Fruit fly (Drosophila melanogaster) S2 (cell line): Measurements from ENCODE around the gene CG17199.

ENCODE experiments used
- CG8478 ChIP-seq: fragments of >200 bp; optimal IDR thresholded peaks from 2 replicates; lab custom pipeline; 2018
- CTCF ChIP-seq, 2 experiments: fragments of >200 bp; optimal IDR thresholded peaks; 2 replicates each; lab custom pipeline; 2018

Gene CG17199

DNA sequence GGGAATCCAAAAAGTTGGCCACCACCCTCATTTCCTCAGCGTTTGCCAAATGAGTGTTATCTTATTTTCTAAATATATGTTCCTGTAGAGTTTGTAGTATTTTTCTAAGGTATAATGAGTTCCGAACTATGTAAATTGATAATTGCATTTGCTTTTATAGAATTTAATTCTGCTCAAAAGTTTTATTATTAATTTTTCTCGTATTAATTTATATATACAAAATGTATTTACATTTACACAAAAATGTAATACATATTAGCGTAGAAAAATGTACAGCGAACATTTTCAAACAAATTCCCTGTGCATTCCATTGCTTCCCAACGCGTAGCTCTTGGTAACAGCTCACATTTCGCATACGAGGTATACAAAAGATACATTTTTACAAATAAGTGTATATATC lies at the start of gene CG17199:
CG17199 (minus strand) TSS at position 101 of the 400 bp plus-strand sequence.
- TF ChIP-seq CG8478: no peak
- no peak for TF ChIP-seq CTCF (optimal IDR thresholded peaks at IDR 0.05; lab: Kevin White, UChicago)

DNA sequence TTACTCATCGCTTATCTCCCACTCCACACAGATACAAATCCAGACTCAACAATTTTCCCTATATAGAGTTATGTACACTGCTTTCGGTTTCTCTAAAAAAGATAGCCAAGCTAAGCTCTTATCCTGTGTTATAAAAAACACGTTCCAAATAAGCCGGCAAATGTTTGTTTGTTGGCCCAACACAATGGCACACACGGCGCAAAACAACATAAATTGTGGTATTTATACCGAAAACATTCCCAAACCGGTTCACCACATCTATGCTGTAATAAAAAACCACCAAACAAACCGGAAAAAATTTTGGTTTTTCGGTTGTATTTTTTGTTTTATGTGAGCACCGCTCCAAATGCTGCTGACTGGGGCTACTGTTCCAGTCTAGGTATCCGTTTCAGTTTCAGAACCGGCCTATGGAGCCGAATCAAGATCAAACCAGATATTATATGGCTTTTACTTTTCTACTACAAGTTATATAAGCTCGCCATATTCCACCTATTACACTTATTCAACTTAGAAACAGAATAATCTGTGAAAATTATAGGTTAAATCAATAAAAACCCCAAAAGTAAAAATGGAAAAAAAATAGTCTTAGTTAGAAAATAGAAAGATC lies 49.3 kb upstream of the CG17199 start:
- no peak for TF ChIP-seq CG8478
- TF ChIP-seq CTCF (optimal IDR thresholded peaks at IDR 0.05; lab: Kevin White, UChicago): no peak

DNA sequence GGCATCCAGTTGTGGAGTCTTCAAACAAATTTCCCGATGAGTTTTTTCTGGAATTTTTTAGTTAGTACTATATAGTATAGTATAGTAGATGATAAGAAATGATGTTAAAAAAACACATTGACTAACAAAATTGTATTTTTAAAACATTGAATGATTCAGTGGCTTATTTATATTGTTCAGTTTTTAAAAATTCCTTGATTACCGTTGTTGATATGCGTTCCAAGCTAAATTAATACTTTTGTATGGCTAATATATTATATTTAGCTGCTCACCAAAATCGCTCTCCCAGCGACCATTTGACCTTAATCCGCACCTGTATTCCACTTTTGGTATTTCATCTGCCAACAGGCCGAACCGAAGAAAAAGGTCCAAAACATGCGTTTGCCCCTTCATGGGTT lies 48.3 kb upstream of the CG17199 start:
- TF ChIP-seq CTCF (optimal IDR thresholded peaks at IDR 0.05; lab: Kevin White, UChicago): no peak
- TF ChIP-seq CG8478: no peak

DNA sequence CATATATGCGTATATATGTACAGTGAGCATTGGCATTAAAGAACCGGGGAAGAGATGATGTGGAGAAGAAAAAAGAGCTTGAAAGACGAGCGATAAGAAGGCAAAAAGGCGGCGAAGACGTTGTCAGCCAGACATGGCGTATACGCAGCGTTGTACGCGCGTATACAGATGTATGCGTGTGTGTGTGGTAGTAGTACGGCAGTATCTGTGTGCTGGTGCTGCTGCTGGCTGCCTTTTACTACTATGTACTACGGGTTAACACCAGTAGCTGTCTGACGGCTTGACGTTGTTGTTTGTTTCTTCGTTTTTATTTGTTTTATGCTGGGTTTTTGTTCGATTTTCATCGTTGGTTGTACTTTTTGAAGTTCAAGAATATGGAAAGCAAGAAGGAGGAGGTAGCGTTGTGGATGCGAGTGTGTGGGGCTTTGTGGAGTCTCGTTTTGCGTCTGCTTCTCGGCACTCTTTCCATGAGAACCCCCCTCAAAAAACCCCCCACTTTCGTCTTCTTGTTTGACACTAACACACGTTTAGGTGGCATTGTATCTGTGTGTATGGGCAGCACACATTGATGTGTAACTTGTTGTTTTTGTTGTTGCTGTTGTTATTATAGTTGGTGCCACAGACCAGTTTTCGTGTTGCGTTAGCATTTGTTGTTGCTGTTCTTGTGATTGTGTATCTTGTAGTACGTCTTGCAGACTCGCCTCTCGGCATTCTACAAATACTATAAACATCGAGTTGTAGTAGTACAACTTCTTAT lies 47.8 kb upstream of the CG17199 start:
- TF ChIP-seq CG8478 (no peak), CTCF (optimal IDR thresholded peaks at IDR 0.05; lab: Kevin White, UChicago) (no peak)

DNA sequence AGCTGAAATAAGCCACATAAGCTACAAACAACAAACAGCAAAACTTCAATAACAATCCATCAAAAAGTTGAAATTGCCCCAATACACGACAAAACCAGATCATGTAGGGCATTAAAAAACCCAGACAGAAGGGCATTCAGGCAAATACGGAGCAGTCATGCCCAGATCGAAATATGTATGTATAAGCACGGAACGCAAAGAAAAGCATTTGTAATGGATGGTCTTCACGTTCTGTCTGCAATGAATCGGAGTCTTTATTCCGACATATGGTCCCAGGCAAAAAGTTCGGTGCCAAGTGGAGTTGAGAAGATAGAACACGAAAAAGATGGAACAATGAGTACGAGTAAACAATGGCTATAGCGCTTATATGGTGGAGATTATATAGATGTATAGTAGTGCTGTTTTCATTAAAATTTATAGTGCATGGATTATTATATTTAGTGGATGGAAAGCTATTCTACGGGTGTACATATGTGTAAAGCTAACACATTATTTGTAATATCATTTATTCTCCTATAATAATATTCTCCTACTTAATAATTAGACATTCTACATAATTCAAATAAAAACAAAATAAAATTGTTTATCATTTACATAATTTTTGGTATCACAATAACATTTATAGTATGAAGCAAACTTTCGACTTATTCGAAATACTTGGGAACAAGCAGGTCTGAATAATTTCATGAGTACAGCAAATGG lies 46.8 kb upstream of the CG17199 start:
- TF ChIP-seq CTCF (optimal IDR thresholded peaks at IDR 0.05; lab: Kevin White, UChicago): no peak
- TF ChIP-seq CG8478: no peak

DNA sequence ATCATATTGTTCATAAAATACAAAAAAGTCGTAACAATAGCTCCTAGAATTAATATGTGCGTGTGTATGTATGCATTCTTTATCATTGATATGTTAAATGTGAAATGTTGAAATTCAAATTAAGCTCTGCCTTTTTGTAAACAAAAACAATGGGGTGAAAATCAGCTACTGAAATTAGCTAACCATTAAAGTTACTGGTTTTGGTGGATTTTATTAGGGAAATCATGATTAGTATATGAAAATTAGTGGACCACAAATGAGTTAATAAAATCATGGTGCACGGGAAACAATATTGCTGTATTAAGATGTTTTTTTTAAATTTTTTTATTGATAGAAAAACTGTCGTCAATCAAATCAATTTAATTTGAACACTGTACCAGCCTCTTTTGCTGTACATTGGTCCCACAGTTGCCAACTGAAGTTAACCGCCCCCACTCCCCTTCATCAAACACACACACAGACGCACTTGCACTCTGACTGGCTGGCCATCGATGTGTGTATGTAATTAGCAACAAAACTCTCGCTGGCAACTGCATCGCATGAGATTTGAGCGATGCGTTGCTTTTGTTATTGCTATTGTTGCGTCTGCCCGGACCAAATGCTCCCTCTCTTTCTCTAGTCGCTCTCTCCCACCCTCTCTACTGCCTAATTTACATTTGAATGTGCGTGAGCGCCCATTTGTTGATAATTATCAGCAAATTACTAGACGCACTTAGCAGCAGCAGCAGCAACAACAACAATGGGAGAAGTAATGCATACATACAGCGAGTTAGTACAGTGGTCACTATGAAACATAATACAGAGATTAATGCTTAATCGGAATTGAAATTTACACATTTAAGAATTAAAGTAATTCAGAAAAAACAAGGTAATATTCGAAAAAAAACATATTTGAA lies 44.9 kb upstream of the CG17199 start:
- TF ChIP-seq CG8478: no peak
- TF ChIP-seq CTCF (optimal IDR thresholded peaks at IDR 0.05; lab: Kevin White, UChicago): no peak

DNA sequence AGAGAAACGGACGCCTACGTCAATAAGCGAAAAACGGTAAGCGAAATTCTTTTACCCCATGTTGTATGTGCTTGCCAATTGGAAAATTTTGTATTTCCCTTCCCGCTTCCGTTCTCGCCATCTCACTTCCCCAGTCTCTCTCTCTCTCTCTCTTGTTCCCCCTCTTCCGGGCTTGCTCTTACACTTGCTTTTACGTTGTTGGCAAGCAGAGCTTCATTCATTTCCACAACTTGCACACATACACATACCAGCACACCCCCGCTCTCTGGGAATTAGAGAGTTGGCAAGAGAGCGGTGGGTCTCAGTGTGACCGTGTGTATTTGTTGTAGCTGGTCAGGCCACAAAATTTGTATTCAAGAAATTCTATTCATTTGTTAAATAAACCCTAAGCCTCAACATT lies 44.2 kb upstream of the CG17199 start:
- no peak for TF ChIP-seq CTCF (optimal IDR thresholded peaks at IDR 0.05; lab: Kevin White, UChicago)
- no peak for TF ChIP-seq CG8478

DNA sequence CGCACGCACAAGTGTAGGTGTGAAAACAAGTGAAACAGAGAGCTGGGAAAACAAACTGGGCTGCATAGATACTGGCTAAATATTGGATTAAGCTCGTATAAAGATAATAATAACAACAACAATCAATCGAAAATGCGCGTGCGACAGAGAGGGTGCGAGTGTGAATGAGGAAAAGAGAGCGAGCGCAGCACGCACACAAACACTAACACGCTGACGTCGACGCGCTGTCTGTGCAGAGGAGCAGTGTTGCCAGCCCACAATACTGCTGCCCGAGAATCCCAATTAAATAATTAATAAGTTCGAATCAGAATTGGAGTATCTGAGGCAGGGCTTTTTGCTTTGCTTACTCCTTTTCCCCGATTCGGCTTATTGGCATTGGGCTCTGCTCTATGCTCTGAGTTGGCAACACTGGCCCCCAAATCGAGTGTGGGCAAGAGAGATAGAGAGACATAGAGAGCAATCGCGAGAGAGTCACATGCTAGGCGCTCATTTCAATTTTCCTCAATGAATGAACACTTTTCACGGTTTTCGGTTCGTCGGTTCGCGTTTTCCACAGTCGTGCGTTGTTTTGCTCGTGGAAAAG lies 43.5 kb upstream of the CG17199 start:
- no peak for TF ChIP-seq CG8478
- TF ChIP-seq CTCF (optimal IDR thresholded peaks at IDR 0.05; lab: Kevin White, UChicago): no peak

DNA sequence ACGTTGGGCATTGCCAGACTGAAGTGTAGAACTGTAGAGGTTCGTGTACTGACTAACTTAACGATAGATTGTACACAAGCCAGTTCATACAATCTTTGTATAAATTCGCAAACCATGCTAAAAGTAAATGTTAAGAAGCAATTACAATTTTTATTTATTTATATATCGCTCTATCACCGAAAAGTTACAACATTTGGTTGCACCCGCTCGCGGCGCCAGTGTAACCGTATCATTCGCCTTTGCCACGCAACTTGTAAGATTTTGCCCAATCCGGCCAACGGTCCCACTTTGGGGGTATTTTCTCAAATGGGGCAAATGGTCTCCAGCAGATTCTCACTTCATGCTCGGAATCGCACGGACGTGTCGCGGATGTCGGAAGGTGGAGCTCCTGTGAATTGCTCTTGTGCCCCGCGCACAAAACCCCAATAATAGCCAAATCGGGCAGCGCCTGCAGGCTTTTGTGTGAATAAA lies 42.9 kb upstream of the CG17199 start, which contains the start of gene cic:
cic (plus strand) TSS at position 328 of the 471 bp plus-strand sequence.
- peak; percentile 36 to 47 for TF ChIP-seq CTCF (optimal IDR thresholded peaks at IDR 0.05; lab: Kevin White, UChicago)
- TF ChIP-seq CG8478: no peak

DNA sequence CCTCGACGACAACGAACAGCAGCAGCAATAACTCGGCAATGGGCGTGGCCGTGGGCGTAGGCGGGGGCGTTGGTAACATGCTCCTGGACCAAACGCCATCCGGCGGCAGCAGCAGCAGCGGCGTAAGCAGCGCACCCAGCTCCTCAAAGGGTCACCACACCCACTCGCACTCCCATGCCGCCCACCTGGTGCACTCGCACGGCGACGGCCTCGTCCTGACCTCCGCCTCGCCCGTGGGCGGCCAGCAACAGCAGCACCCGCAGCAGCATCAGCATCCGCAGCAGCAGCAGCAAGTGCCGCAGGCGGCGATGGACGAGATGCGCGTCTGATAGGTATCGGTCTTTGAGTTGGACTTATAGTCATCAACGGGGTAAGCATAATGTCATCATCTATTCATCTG lies 28.4 kb upstream of the CG17199 start:
- TF ChIP-seq CTCF (optimal IDR thresholded peaks at IDR 0.05; lab: Kevin White, UChicago) (no peak), CG8478 (no peak)

DNA sequence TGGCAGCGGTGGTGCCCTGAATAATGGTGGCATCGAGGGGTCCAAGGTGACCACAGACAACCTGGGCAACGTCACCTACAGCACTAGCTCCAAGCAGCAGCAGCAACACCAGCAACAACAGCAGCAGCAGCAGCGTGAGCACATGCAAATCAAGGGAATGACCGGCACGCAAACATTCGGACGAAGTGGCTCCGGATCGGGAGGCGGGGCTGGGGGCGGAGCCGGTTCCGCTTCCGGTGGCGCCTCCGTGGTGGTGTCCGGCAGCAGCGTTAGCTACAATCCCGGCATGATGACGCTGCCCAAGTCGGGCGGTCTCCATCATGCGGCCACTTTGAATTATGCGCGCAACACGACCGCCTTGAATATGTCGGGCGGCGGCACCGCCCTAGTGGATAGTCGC lies 18.0 kb upstream of the CG17199 start:
- no peak for TF ChIP-seq CG8478
- TF ChIP-seq CTCF (optimal IDR thresholded peaks at IDR 0.05; lab: Kevin White, UChicago): no peak

DNA sequence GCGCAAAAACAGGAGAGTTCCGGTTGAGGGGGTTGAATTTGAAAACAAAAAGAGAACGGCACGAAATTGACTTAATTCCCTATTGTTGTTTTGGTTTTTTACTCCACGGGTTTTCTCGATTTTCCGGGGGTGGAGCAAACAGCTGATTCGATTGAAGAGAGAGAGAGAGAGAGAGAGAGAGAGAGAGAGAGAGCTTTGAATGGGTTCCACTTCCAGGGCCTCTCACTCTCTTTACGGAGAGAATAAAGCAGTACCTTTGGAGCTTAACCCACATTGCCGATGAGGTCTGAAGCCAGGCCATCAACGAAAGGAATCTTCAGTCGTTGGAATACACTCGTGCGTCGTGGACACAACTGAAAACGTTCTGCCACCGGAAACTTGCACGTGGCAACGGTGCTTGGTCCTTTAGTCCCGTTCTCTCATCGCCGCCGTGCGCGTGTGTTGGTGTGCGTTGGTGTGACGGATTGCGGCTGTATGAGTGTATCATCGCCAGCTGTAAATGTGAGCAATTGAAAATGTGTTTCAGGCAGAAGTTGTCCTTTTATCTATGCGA lies 5.0 kb downstream of the CG17199 start, which contains the start of gene Nlg4:
Nlg4 (plus strand) TSS at position 332 of the 553 bp plus-strand sequence.
- TF ChIP-seq CTCF (optimal IDR thresholded peaks at IDR 0.05; lab: Kevin White, UChicago) (no peak), CG8478 (no peak)

DNA sequence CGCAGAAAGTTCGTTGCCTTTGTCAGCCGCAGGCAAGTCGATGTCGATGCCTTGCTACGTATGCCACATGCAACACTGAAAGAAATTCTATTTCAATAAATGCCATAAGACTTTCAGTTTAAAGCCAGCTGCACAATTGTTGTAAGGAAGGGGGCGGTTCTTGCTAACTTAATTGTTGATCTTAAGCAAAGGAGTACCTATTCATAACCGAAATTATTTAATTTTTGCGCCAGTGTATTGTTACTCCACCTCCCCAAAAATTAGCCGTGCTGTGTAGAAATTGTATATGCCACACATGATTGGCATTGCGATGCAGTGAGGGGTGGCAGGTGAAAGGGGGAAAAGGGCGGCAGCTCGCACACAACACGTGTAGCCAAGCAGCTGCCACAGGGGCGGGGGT lies 24.5 kb downstream of the CG17199 start:
- no peak for TF ChIP-seq CG8478
- no peak for TF ChIP-seq CTCF (optimal IDR thresholded peaks at IDR 0.05; lab: Kevin White, UChicago)

DNA sequence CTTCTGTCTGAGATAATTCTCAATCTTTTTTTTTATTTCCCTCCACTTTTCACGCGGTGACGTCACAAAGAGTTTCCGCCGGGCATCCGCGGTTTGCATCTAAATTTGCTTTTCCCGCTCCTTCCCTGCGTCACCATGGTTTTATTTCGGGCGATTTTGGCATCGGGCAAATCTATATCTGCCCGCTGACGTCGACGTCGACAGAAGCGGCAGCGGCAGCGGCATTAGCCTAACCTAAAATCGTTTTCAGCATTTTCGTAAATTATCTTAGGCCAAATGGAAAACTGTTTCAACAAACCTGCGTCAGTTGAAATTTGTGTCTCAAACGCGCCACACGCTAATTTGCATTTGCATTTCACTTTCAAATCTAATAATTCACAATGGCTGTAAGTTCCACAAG lies 40.5 kb downstream of the CG17199 start, which contains the start of gene CG5023:
CG5023 (plus strand) TSS at position 301 of the 400 bp plus-strand sequence.
- TF ChIP-seq CG8478 (no peak), CTCF (optimal IDR thresholded peaks at IDR 0.05; lab: Kevin White, UChicago) (no peak)
